Worm (Caenorhabditis elegans) whole organism, L2 larva: Measurements from ENCODE around the gene ptr-9.

ENCODE experiments used
- C34F6.9 ChIP-seq: fragments of 150-350 bp; optimal IDR thresholded peaks from 2 replicates; lab custom pipeline; 2014; ENCODE audit warnings: missing biosample characterization, missing genetic modification characterization
- F13H6.1 ChIP-seq: sonication (generic microtip); optimal IDR thresholded peaks from 2 replicates; lab custom pipeline; 2016; ENCODE audit warnings: missing genetic modification characterization, missing compliant biosample characterization
- R02D3.7 ChIP-seq: fragments of 150-350 bp; optimal IDR thresholded peaks from 2 replicates; lab custom pipeline; 2014; ENCODE audit warnings: missing biosample characterization, missing genetic modification characterization
- ZK546.5 ChIP-seq: sonication (generic microtip); optimal IDR thresholded peaks from 2 replicates; lab custom pipeline; 2017; ENCODE audit warnings: missing biosample characterization, missing genetic modification characterization
- alr-1 ChIP-seq: fragments of 150-350 bp; optimal IDR thresholded peaks from 2 replicates; lab custom pipeline; 2014; ENCODE audit warnings: missing biosample characterization, missing genetic modification characterization
- aly-2 ChIP-seq: fragments of 150-350 bp; optimal IDR thresholded peaks from 2 replicates; lab custom pipeline; 2014; ENCODE audit warnings: missing biosample characterization, missing genetic modification characterization
- ama-1 ChIP-seq: fragments of 150-350 bp; optimal IDR thresholded peaks from 2 replicates; lab custom pipeline; 2018; ENCODE audit warnings: inconsistent platforms
- blmp-1 ChIP-seq: sonication (generic microtip); optimal IDR thresholded peaks from 2 replicates; lab custom pipeline; 2017; ENCODE audit warnings: missing genetic modification characterization, mild to moderate bottlenecking, missing compliant biosample characterization, antibody characterized with exemption, moderate library complexity; ENCODE audit not compliant: insufficient read depth
- ceh-16 ChIP-seq: fragments of 150-350 bp; optimal IDR thresholded peaks from 2 replicates; lab custom pipeline; 2014; ENCODE audit warnings: missing biosample characterization, missing genetic modification characterization
- ceh-82 ChIP-seq: fragments of 150-350 bp; optimal IDR thresholded peaks from 2 replicates; lab custom pipeline; 2014; ENCODE audit warnings: missing biosample characterization, missing genetic modification characterization
- crh-2 ChIP-seq: sonication (generic microtip); optimal IDR thresholded peaks from 2 replicates; lab custom pipeline; 2017; ENCODE audit warnings: missing biosample characterization, missing genetic modification characterization
- dmd-4 ChIP-seq: sonication (generic microtip); optimal IDR thresholded peaks from 2 replicates; lab custom pipeline; 2017; ENCODE audit warnings: missing biosample characterization, missing genetic modification characterization
- elt-1 ChIP-seq: fragments of 150-350 bp; optimal IDR thresholded peaks from 2 replicates; lab custom pipeline; 2014; ENCODE audit warnings: missing biosample characterization, missing genetic modification characterization
- elt-3 ChIP-seq: sonication (generic microtip); optimal IDR thresholded peaks from 2 replicates; lab custom pipeline; 2017; ENCODE audit warnings: missing biosample characterization, missing genetic modification characterization
- gmeb-1 ChIP-seq: fragments of 150-350 bp; optimal IDR thresholded peaks from 2 replicates; lab custom pipeline; 2014; ENCODE audit warnings: missing biosample characterization, missing genetic modification characterization
- lin-11 ChIP-seq: fragments of 150-350 bp; sonication (generic microtip); optimal IDR thresholded peaks from 2 replicates; lab custom pipeline; 2014; ENCODE audit warnings: missing biosample characterization, missing genetic modification characterization, inconsistent platforms, mixed read lengths
- lin-13 ChIP-seq: fragments of 150-350 bp; optimal IDR thresholded peaks from 2 replicates; lab custom pipeline; 2014; ENCODE audit warnings: missing biosample characterization, missing genetic modification reagents, missing genetic modification characterization
- lin-39 ChIP-seq: fragments of 150-350 bp; optimal IDR thresholded peaks from 2 replicates; lab custom pipeline; 2014; ENCODE audit warnings: missing biosample characterization, missing genetic modification reagents, missing genetic modification characterization
- lsy-2 ChIP-seq, 2 experiments: fragments of 150-350 bp in 1 of 2; sonication (generic microtip) in 1 of 2; optimal IDR thresholded peaks; 2 replicates each; lab custom pipeline; 2014 to 2017; ENCODE audit warnings: missing biosample characterization in 2 of 2, missing genetic modification characterization in 2 of 2
- mab-5 ChIP-seq: fragments of 150-350 bp; optimal IDR thresholded peaks from 2 replicates; lab custom pipeline; 2014; ENCODE audit warnings: missing biosample characterization, missing genetic modification characterization
- mbf-1 ChIP-seq: sonication (generic microtip); optimal IDR thresholded peaks from 2 replicates; lab custom pipeline; 2017; ENCODE audit warnings: missing biosample characterization, missing genetic modification characterization
- mdl-1 ChIP-seq, 2 experiments: fragments of 150-350 bp in 1 of 2; sonication (generic microtip) in 1 of 2; optimal IDR thresholded peaks; 2 replicates each; lab custom pipeline; 2017; ENCODE audit warnings: missing biosample characterization in 2 of 2, missing genetic modification characterization in 2 of 2
- nhr-10 ChIP-seq: sonication (generic microtip); optimal IDR thresholded peaks from 2 replicates; lab custom pipeline; 2017; ENCODE audit warnings: missing biosample characterization, missing genetic modification characterization
- nhr-11 ChIP-seq: fragments of 150-350 bp; optimal IDR thresholded peaks from 2 replicates; lab custom pipeline; 2014; ENCODE audit warnings: missing biosample characterization, missing genetic modification characterization
- nhr-129 ChIP-seq: fragments of 150-350 bp; optimal IDR thresholded peaks from 2 replicates; lab custom pipeline; 2014; ENCODE audit warnings: missing biosample characterization, missing genetic modification characterization
- nhr-21 ChIP-seq: fragments of 150-350 bp; optimal IDR thresholded peaks from 2 replicates; lab custom pipeline; 2014; ENCODE audit warnings: missing biosample characterization, missing genetic modification characterization
- nhr-23 ChIP-seq: fragments of 150-350 bp; optimal IDR thresholded peaks from 2 replicates; lab custom pipeline; 2014; ENCODE audit warnings: missing biosample characterization, missing genetic modification reagents, missing genetic modification characterization
- nhr-237 ChIP-seq: fragments of 150-350 bp; optimal IDR thresholded peaks from 2 replicates; lab custom pipeline; 2014; ENCODE audit warnings: missing biosample characterization, missing genetic modification characterization
- nhr-25 ChIP-seq: fragments of 150-350 bp; sonication (generic microtip); optimal IDR thresholded peaks from 3 replicates; lab custom pipeline; 2014; ENCODE audit warnings: missing biosample characterization, missing genetic modification characterization
- nhr-6 ChIP-seq: fragments of 150-350 bp; optimal IDR thresholded peaks from 2 replicates; lab custom pipeline; 2014; ENCODE audit warnings: missing biosample characterization, missing genetic modification characterization
- nhr-77 ChIP-seq: fragments of 150-350 bp; optimal IDR thresholded peaks from 2 replicates; lab custom pipeline; 2014; ENCODE audit warnings: missing biosample characterization, missing genetic modification characterization
- peb-1 ChIP-seq: fragments of 150-350 bp; optimal IDR thresholded peaks from 2 replicates; lab custom pipeline; 2014; ENCODE audit warnings: missing biosample characterization, missing genetic modification characterization
- sem-4 ChIP-seq: fragments of 150-350 bp; optimal IDR thresholded peaks from 2 replicates; lab custom pipeline; 2014; ENCODE audit warnings: missing biosample characterization, missing genetic modification reagents, missing genetic modification characterization
- skn-1 ChIP-seq: sonication (generic microtip); optimal IDR thresholded peaks from 2 replicates; lab custom pipeline; 2017; ENCODE audit warnings: missing biosample characterization, missing genetic modification characterization
- sma-3 ChIP-seq: sonication (generic microtip); optimal IDR thresholded peaks from 2 replicates; lab custom pipeline; 2016; ENCODE audit warnings: missing genetic modification reagents, missing genetic modification characterization, missing compliant biosample characterization
- sma-9 ChIP-seq, 2 experiments: fragments of 150-350 bp in 1 of 2; sonication (generic microtip) in 1 of 2; optimal IDR thresholded peaks; 2 replicates each; lab custom pipeline; 2014 to 2016; ENCODE audit warnings: missing genetic modification characterization in 2 of 2, mild to moderate bottlenecking in 1 of 2, missing biosample characterization in 1 of 2, missing compliant biosample characterization in 1 of 2, missing genetic modification reagents in 1 of 2, moderate library complexity in 1 of 2
- snpc-4 ChIP-seq: fragments of 150-350 bp; optimal IDR thresholded peaks from 2 replicates; lab custom pipeline; 2014; ENCODE audit warnings: missing biosample characterization, missing genetic modification characterization
- unc-39 ChIP-seq: fragments of 150-350 bp; optimal IDR thresholded peaks from 2 replicates; lab custom pipeline; 2014; ENCODE audit warnings: missing biosample characterization, missing genetic modification characterization
- unc-55 ChIP-seq: fragments of 150-350 bp; sonication (generic microtip); optimal IDR thresholded peaks from 3 replicates; lab custom pipeline; 2014; ENCODE audit warnings: missing biosample characterization, missing genetic modification reagents, missing genetic modification characterization
- unc-62 ChIP-seq: fragments of 150-350 bp; optimal IDR thresholded peaks from 2 replicates; lab custom pipeline; 2014; ENCODE audit warnings: missing biosample characterization, missing genetic modification reagents, missing genetic modification characterization
- ztf-1 ChIP-seq: fragments of 200-800 bp; sonication (Bioruptor generic); conservative IDR thresholded peaks from 2 replicates; pipeline ENCODE4 v1.3.6; 2022; ENCODE audit warnings: missing genetic modification characterization, missing compliant biosample characterization
- ztf-4 ChIP-seq: fragments of 150-350 bp; optimal IDR thresholded peaks from 2 replicates; lab custom pipeline; 2014; ENCODE audit warnings: missing biosample characterization, missing genetic modification characterization

Gene ptr-9

DNA sequence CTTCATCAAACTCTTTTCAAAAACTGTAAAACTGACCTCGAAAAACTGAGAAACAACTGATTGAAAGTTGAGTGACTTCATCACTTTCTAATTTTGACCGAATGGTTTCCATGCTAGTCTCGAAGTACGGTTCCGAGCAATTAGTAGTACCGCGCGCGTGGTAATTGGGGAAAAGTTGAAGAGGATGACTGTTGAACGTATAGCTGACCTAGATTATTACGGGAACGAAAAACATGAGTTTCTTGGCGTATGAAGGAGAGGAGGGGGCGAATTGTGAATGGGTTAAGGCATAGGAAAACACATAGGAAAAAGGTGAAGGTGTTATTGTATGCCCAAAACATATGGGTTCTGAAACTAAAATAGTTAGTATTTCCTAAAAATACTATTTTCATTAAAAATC is at the start of gene ptr-9:
Gene ptr-9 (minus strand): TSS at position 101 of the 400 bp plus-strand sequence.
- TF ChIP-seq dmd-4 (no peak), ceh-16 (no peak)

DNA sequence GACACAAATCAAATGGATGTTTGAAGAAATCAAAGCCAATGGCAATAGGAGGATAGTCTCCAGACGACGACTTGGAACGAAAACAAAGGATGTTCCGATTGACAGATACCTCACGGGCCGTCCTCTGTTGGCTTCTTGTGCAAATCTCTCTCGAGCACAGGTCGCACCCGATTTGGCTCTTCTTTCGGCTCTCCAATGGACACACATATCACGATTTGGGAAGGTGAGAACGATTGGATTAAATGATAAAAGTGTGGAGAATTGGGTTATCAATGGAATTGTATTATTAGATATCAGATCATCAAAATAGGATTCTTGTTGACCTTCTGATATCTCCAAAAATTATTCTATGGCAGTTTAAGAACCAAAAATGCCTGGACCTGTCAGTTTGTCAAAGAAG is 44.7 kb upstream of the ptr-9 start, which contains the start of gene ZC84.1:
Gene ZC84.1 (minus strand): TSS at position 101 of the 400 bp plus-strand sequence.
- TF ChIP-seq mbf-1 (tag; lab: Kevin White, UChicago) (no peak), C34F6.9 (no peak), lin-11 (tag; lab: Kevin White, UChicago) (no peak), nhr-237 (no peak), R02D3.7 (tag; lab: Kevin White, UChicago) (no peak), lin-39 (tag; lab: Kevin White, UChicago) (no peak), ceh-16 (no peak), ztf-1 (GFP tag; lab: Robert Waterston, UW) (no peak), ceh-82 (tag; lab: Kevin White, UChicago) (no peak), snpc-4 (tag; lab: Kevin White, UChicago) (no peak), ZK546.5 (tag; lab: Kevin White, UChicago) (no peak), unc-62 (GFP tag; lab: Kevin White, UChicago) (no peak), nhr-23 (tag; lab: Kevin White, UChicago) (no peak), aly-2 (tag; lab: Kevin White, UChicago) (no peak), dmd-4 (no peak), sma-3 (no peak), ama-1 (no peak), peb-1 (tag; lab: Kevin White, UChicago) (no peak)
- TF ChIP-seq, all 48 proteins: peak for 0

DNA sequence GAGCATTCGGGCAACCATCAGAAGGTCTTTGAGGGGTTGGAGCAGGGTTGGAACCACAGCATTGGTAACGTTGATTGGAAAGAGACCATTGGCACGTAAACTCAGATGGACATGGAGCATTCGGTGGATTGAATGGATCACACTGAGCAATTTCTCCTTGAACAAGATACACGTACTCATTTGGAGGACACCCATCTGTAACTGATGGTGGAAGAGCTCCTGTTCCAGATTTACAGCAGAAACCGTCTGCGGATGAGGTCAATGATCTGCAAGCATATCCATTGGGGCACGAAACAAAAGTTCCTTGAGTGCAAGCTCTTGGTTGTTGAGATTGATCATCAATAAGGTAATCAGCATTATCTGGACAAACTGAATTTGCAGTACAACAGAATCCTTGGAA is 40.5 kb upstream of the ptr-9 start:
- TF ChIP-seq unc-62 (GFP tag; lab: Kevin White, UChicago), result no peak
- TF ChIP-seq skn-1, result no peak
- no peak for TF ChIP-seq gmeb-1 (tag; lab: Kevin White, UChicago)
- TF ChIP-seq crh-2 (tag; lab: Kevin White, UChicago), result no peak
- no peak for TF ChIP-seq elt-3
- no peak for TF ChIP-seq nhr-237

DNA sequence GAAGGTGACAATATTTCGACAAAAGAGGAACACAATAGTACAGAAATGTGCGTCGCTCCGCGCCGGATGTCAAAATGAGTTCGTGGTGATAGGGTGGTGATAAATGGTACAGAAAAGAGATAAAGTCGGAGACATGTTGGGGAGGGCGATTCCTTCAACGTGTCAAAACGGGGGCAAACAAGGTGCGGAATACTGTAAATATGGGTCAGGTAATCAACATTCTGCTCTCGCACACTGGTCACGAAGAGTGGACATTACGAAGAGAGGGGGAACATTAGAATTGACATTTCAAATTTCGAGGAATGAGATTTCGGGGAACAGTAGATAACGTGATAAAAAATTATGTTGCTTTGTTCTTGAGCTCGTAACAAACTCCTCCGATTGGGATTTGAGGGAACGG is 38.2 kb upstream of the ptr-9 start, which contains the start of gene ZC84.6:
Gene ZC84.6 (minus strand): TSS at position 101 of the 400 bp plus-strand sequence.
- no peak for TF ChIP-seq ztf-4 (tag; lab: Kevin White, UChicago)
- no peak for TF ChIP-seq elt-3
- no peak for TF ChIP-seq nhr-237
- TF ChIP-seq sem-4 (tag; lab: Kevin White, UChicago), result no peak
- no peak for TF ChIP-seq snpc-4 (tag; lab: Kevin White, UChicago)
- TF ChIP-seq nhr-21 (tag; lab: Kevin White, UChicago), result no peak
- TF ChIP-seq unc-62 (GFP tag; lab: Kevin White, UChicago), result no peak
- no peak for TF ChIP-seq nhr-6 (tag; lab: Kevin White, UChicago)
- TF ChIP-seq ztf-1 (GFP tag; lab: Robert Waterston, UW), result no peak
- no peak for TF ChIP-seq sma-9 (GFP tag; optimal IDR thresholded peaks at IDR 0.05; lab: Kevin White, UChicago)
- no peak for TF ChIP-seq sma-9 (tag; optimal IDR thresholded peaks at IDR 0.05; lab: Kevin White, UChicago)
- no peak for TF ChIP-seq R02D3.7 (tag; lab: Kevin White, UChicago)
- no peak for TF ChIP-seq elt-1 (tag; lab: Kevin White, UChicago)

DNA sequence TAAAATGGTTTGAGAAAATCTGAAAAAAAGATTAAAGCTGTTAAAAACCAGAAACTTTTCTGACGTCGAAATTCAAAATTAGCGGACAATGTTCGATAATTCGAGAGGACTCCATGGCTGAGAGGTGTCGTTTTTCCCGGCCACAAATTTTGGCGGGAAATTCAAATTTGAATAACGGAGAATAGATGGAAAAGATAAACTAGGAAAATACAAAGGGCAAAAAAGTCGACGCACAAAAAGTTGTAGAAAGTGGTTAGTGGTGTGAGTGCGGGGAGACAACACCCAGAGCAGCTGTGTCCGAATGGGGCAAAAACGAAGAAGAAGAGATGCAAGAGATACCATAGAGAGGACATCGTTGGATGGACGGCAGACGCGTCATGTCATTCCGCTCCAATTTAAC is 29.6 kb upstream of the ptr-9 start, which contains the start of gene cls-3:
Gene cls-3 (minus strand): TSS at position 19 of the 400 bp plus-strand sequence.
- TF ChIP-seq mbf-1 (tag; lab: Kevin White, UChicago) (no peak), ceh-82 (tag; lab: Kevin White, UChicago) (no peak), lsy-2 (tag; optimal IDR thresholded peaks at IDR 0.05; lab: Kevin White, UChicago) (peak in 1 of 2 experiments; percentile 82), F13H6.1 (tag; lab: Kevin White, UChicago) (peak; percentile 16), nhr-23 (tag; lab: Kevin White, UChicago) (no peak), R02D3.7 (tag; lab: Kevin White, UChicago) (no peak), nhr-129 (peak; percentile 36), nhr-21 (tag; lab: Kevin White, UChicago) (peak; percentile 9), unc-62 (GFP tag; lab: Kevin White, UChicago) (no peak), blmp-1 (tag; lab: Kevin White, UChicago) (no peak), lin-11 (tag; lab: Kevin White, UChicago) (no peak), elt-1 (tag; lab: Kevin White, UChicago) (no peak), lin-13 (GFP tag; lab: Kevin White, UChicago) (no peak), gmeb-1 (tag; lab: Kevin White, UChicago) (peak; percentile 80), snpc-4 (tag; lab: Kevin White, UChicago) (no peak), ceh-16 (no peak), nhr-77 (tag; lab: Kevin White, UChicago) (no peak), nhr-11 (tag; lab: Kevin White, UChicago) (no peak), unc-55 (GFP tag; lab: Kevin White, UChicago) (peak; percentile 47), nhr-237 (no peak), nhr-10 (tag; lab: Kevin White, UChicago) (no peak), ztf-1 (GFP tag; lab: Robert Waterston, UW) (no peak), mab-5 (tag; lab: Kevin White, UChicago) (no peak), alr-1 (tag; lab: Kevin White, UChicago) (no peak), C34F6.9 (peak; percentile 59), lin-39 (tag; lab: Kevin White, UChicago) (no peak), nhr-6 (tag; lab: Kevin White, UChicago) (peak; percentile 26), nhr-25 (tag; lab: Kevin White, UChicago) (no peak), unc-39 (tag; lab: Kevin White, UChicago) (no peak), mdl-1 (tag; optimal IDR thresholded peaks at IDR 0.05; lab: Kevin White, UChicago) (no peak), sma-3 (no peak), ama-1 (no peak), aly-2 (tag; lab: Kevin White, UChicago) (no peak), ztf-4 (tag; lab: Kevin White, UChicago) (no peak), elt-3 (no peak)
